Worm (Caenorhabditis elegans) whole organism, L1 larva: ENCODE results near the gene C05D12.7.

ENCODE experiments used
- C16A3.4 ChIP-seq: fragments of 150-350 bp; optimal IDR thresholded peaks from 2 replicates; lab custom pipeline; 2014; ENCODE audit warnings: missing biosample characterization, missing genetic modification characterization
- aly-2 ChIP-seq: fragments of 150-350 bp; optimal IDR thresholded peaks from 2 replicates; lab custom pipeline; 2014; ENCODE audit warnings: missing biosample characterization, missing genetic modification characterization
- ama-1 ChIP-seq: fragments of 150-350 bp; optimal IDR thresholded peaks from 2 replicates; lab custom pipeline; 2014
- blmp-1 ChIP-seq: fragments of 150-350 bp; optimal IDR thresholded peaks from 2 replicates; lab custom pipeline; 2014; ENCODE audit warnings: missing biosample characterization, missing genetic modification characterization
- ceh-90 ChIP-seq: sonication (generic microtip); optimal IDR thresholded peaks from 2 replicates; lab custom pipeline; 2016; ENCODE audit warnings: missing genetic modification characterization, missing compliant biosample characterization
- ces-1 ChIP-seq: fragments of 150-350 bp; optimal IDR thresholded peaks from 2 replicates; lab custom pipeline; 2014; ENCODE audit warnings: missing biosample characterization, missing genetic modification reagents, missing genetic modification characterization
- dsc-1 ChIP-seq: sonication (generic microtip); optimal IDR thresholded peaks from 2 replicates; lab custom pipeline; 2016; ENCODE audit warnings: mild to moderate bottlenecking, missing genetic modification characterization, missing compliant biosample characterization
- efl-1 ChIP-seq, 4 experiments: fragments of 150-350 bp; optimal IDR thresholded peaks in 3 of 4; peaks in 1 of 4; 1 replicate in 1 of 4; 2 replicates in 3 of 4; lab custom pipeline; 2014; ENCODE audit warnings: missing biosample characterization in 2 of 4, missing genetic modification characterization in 2 of 4, missing genetic modification reagents in 2 of 4
- egl-27 ChIP-seq, 2 experiments: fragments of 150-350 bp in 1 of 2; sonication (generic microtip); optimal IDR thresholded peaks; 3 replicates each; lab custom pipeline; 2017 to 2018; ENCODE audit warnings: missing biosample characterization in 2 of 2, missing genetic modification characterization in 2 of 2, missing genetic modification reagents in 2 of 2
- elt-2 ChIP-seq: sonication (generic microtip); optimal IDR thresholded peaks from 2 replicates; lab custom pipeline; 2016; ENCODE audit warnings: missing genetic modification characterization, mild to moderate bottlenecking, inconsistent platforms, missing compliant biosample characterization, missing genetic modification reagents
- elt-3 ChIP-seq, 6 experiments: fragments of 150-350 bp in 1 of 6; sonication (generic microtip); optimal IDR thresholded peaks; 2 replicates each; lab custom pipeline; 2017 to 2018; ENCODE audit warnings: missing biosample characterization in 6 of 6, missing genetic modification characterization in 6 of 6, inconsistent platforms in 1 of 6
- ets-5 ChIP-seq: fragments of 200-800 bp; sonication (Bioruptor generic); IDR thresholded peaks from 2 replicates; pipeline ENCODE4 v1.3.6; 2022; ENCODE audit warnings: missing genetic modification characterization, missing compliant biosample characterization
- fkh-10 ChIP-seq: sonication (generic microtip); optimal IDR thresholded peaks from 2 replicates; lab custom pipeline; 2017; ENCODE audit warnings: missing biosample characterization, missing genetic modification reagents, missing genetic modification characterization
- fkh-8 ChIP-seq: sonication (generic microtip); optimal IDR thresholded peaks from 2 replicates; lab custom pipeline; 2016; ENCODE audit warnings: mild to moderate bottlenecking, missing genetic modification characterization, missing compliant biosample characterization
- grh-1 ChIP-seq: fragments of 200-800 bp; sonication (Bioruptor generic); IDR thresholded peaks from 2 replicates; pipeline ENCODE4 v1.3.6; 2022; ENCODE audit warnings: missing genetic modification reagents, missing genetic modification characterization, missing compliant biosample characterization
- hpl-2 ChIP-seq: fragments of 150-350 bp; optimal IDR thresholded peaks from 2 replicates; lab custom pipeline; 2014; ENCODE audit warnings: missing biosample characterization, missing genetic modification reagents, missing genetic modification characterization
- lin-13 ChIP-seq: fragments of 150-350 bp; optimal IDR thresholded peaks from 2 replicates; lab custom pipeline; 2014; ENCODE audit warnings: missing biosample characterization, missing genetic modification reagents, missing genetic modification characterization
- lin-14 ChIP-seq: fragments of 200-800 bp; sonication (Bioruptor generic); optimal IDR thresholded peaks from 2 replicates; lab custom pipeline; 2018; ENCODE audit warnings: mild to moderate bottlenecking, missing genetic modification characterization, moderate library complexity, missing compliant biosample characterization
- lin-15B ChIP-seq: fragments of 150-350 bp; sonication (generic microtip); optimal IDR thresholded peaks from 3 replicates; lab custom pipeline; 2014; ENCODE audit warnings: missing biosample characterization, missing genetic modification characterization
- lsy-2 ChIP-seq, 2 experiments: fragments of 150-350 bp; optimal IDR thresholded peaks; 2 replicates each; lab custom pipeline; 2014; ENCODE audit warnings: missing biosample characterization in 2 of 2, missing genetic modification characterization in 2 of 2
- mef-2 ChIP-seq: fragments of 150-350 bp; optimal IDR thresholded peaks from 2 replicates; lab custom pipeline; 2014; ENCODE audit warnings: missing biosample characterization, missing genetic modification characterization
- nhr-11 ChIP-seq: fragments of 150-350 bp; optimal IDR thresholded peaks from 2 replicates; lab custom pipeline; 2014; ENCODE audit warnings: missing biosample characterization, missing genetic modification characterization
- nhr-12 ChIP-seq: sonication (generic microtip); optimal IDR thresholded peaks from 2 replicates; lab custom pipeline; 2017; ENCODE audit warnings: missing biosample characterization, missing genetic modification characterization
- nhr-19 ChIP-seq: fragments of 200-800 bp; sonication (Bioruptor generic); conservative IDR thresholded peaks from 2 replicates; pipeline ENCODE4 v1.3.6; 2022; ENCODE audit warnings: missing genetic modification characterization, missing compliant biosample characterization
- nhr-20 ChIP-seq: sonication (generic microtip); optimal IDR thresholded peaks from 2 replicates; lab custom pipeline; 2016; ENCODE audit warnings: mild to moderate bottlenecking, missing genetic modification characterization, missing compliant biosample characterization
- nhr-47 ChIP-seq: sonication (generic microtip); optimal IDR thresholded peaks from 2 replicates; lab custom pipeline; 2016; ENCODE audit warnings: mild to moderate bottlenecking, missing genetic modification characterization, moderate library complexity, missing compliant biosample characterization
- nhr-71 ChIP-seq: sonication (generic microtip); optimal IDR thresholded peaks from 2 replicates; lab custom pipeline; 2016; ENCODE audit warnings: mild to moderate bottlenecking, missing genetic modification characterization, moderate library complexity, missing compliant biosample characterization
- nhr-76 ChIP-seq: sonication (generic microtip); optimal IDR thresholded peaks from 2 replicates; lab custom pipeline; 2017; ENCODE audit warnings: missing biosample characterization, missing genetic modification characterization
- nhr-77 ChIP-seq: fragments of 150-350 bp; optimal IDR thresholded peaks from 2 replicates; lab custom pipeline; 2014; ENCODE audit warnings: missing biosample characterization, missing genetic modification characterization
- nhr-84 ChIP-seq: sonication (generic microtip); optimal IDR thresholded peaks from 2 replicates; lab custom pipeline; 2017; ENCODE audit warnings: missing biosample characterization, missing genetic modification characterization
- nhr-85 ChIP-seq: sonication (generic microtip); peaks from one replicate; lab custom pipeline; 2016; ENCODE audit warnings: missing genetic modification characterization, inconsistent platforms, missing compliant biosample characterization
- nhr-90 ChIP-seq: sonication (generic microtip); optimal IDR thresholded peaks from 2 replicates; lab custom pipeline; 2016; ENCODE audit warnings: mild to moderate bottlenecking, missing genetic modification characterization, missing compliant biosample characterization; ENCODE audit not compliant: poor library complexity
- pax-3 ChIP-seq: fragments of 200-800 bp; sonication (Bioruptor generic); optimal IDR thresholded peaks from 2 replicates; lab custom pipeline; 2018; ENCODE audit warnings: mild to moderate bottlenecking, missing genetic modification characterization, moderate library complexity, missing compliant biosample characterization
- pqm-1 ChIP-seq: sonication (generic microtip); optimal IDR thresholded peaks from 3 replicates; lab custom pipeline; 2017; ENCODE audit warnings: missing biosample characterization, missing genetic modification characterization
- rnt-1 ChIP-seq: sonication (generic microtip); optimal IDR thresholded peaks from 2 replicates; lab custom pipeline; 2016; ENCODE audit warnings: mild to moderate bottlenecking, missing genetic modification characterization, moderate library complexity, missing compliant biosample characterization
- snu-23 ChIP-seq: sonication (generic microtip); optimal IDR thresholded peaks from 2 replicates; lab custom pipeline; 2016; ENCODE audit warnings: missing genetic modification characterization, missing compliant biosample characterization
- sox-4 ChIP-seq: sonication (generic microtip); optimal IDR thresholded peaks from 2 replicates; lab custom pipeline; 2016; ENCODE audit warnings: missing genetic modification characterization, missing compliant biosample characterization
- sup-37 ChIP-seq: fragments of 200-800 bp; sonication (Bioruptor generic); optimal IDR thresholded peaks from 2 replicates; lab custom pipeline; 2018; ENCODE audit warnings: mild to moderate bottlenecking, missing genetic modification characterization, missing compliant biosample characterization
- unc-130 ChIP-seq: fragments of 150-350 bp; optimal IDR thresholded peaks from 2 replicates; lab custom pipeline; 2017; ENCODE audit warnings: missing biosample characterization, missing genetic modification characterization, inconsistent platforms
- unc-30 ChIP-seq: sonication (generic microtip); optimal IDR thresholded peaks from 2 replicates; lab custom pipeline; 2017; ENCODE audit warnings: missing biosample characterization, missing genetic modification characterization
- unc-86 ChIP-seq: sonication (generic microtip); optimal IDR thresholded peaks from 2 replicates; lab custom pipeline; 2016; ENCODE audit warnings: missing genetic modification characterization, missing compliant biosample characterization
- vab-15 ChIP-seq: sonication (generic microtip); optimal IDR thresholded peaks from 2 replicates; lab custom pipeline; 2017; ENCODE audit warnings: missing genotype, mild to moderate bottlenecking, missing genetic modification characterization, missing compliant biosample characterization
- zip-4 ChIP-seq: fragments of 200-800 bp; sonication (Bioruptor generic); optimal IDR thresholded peaks from 2 replicates; lab custom pipeline; 2018; ENCODE audit warnings: mild to moderate bottlenecking, missing genetic modification characterization, moderate library complexity, missing compliant biosample characterization
- ztf-4 ChIP-seq: fragments of 150-350 bp; optimal IDR thresholded peaks from 2 replicates; lab custom pipeline; 2014; ENCODE audit warnings: missing biosample characterization, missing genetic modification characterization

Gene C05D12.7

DNA sequence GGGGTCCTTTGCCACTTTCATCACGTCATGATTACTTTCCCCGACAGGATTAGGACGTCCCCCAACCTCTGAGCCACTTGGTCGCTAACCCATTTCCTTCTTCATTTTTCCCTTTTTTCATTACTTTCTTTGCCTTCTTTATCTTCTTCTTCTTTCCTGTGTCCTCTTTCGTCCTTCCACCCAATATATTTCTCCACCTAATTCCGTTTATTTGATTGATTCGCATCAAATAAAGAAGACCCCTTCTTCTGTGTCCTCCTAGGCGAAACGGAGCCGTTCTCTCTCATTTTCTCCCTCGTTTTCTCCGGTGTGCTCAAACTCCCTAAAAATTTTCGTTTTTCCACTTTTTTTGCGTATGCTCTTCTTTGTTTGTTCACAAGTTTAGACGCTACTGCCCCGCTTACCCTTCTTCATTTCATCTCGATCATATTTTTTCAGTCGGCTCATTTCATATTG is at the start of gene C05D12.7:
C05D12.7 (plus strand) TSS at position 406 of the 456 bp plus-strand sequence.
- TF ChIP-seq lin-14 (GFP tag; lab: Kevin White, UChicago) (peak; percentile 22), dsc-1 (tag; lab: Kevin White, UChicago) (no peak)

DNA sequence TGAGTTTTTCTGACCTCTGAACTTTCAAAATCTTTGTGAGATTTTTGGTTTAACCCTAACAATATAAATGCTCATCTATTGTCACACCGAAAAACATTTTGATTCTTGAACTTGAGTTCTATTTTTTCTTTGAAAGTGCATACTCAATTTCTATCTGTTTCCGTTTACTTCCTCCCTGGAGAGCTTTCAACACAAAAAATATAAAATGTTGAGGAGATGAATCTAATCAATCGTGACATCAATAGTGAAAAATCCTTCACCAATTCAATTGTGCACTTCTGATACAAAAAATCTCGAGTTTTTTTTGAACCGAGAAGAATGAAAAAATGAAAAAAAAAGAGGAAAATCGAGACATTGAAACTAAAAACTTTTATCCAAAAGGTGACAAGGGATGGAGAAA is 48.1 kb upstream of the C05D12.7 start:
- TF ChIP-seq unc-30 (tag; lab: Kevin White, UChicago) (no peak), lin-15B (no peak), lin-14 (GFP tag; lab: Kevin White, UChicago) (peak; percentile 40), unc-130 (tag; lab: Kevin White, UChicago) (no peak), ztf-4 (tag; lab: Kevin White, UChicago) (no peak), ama-1 (lab: Kevin White, UChicago) (no peak), ets-5 (GFP tag; lab: Robert Waterston, UW) (no peak), pqm-1 (tag; lab: Kevin White, UChicago) (no peak), ces-1 (no peak), fkh-10 (GFP tag; lab: Kevin White, UChicago) (peak; percentile 96)

DNA sequence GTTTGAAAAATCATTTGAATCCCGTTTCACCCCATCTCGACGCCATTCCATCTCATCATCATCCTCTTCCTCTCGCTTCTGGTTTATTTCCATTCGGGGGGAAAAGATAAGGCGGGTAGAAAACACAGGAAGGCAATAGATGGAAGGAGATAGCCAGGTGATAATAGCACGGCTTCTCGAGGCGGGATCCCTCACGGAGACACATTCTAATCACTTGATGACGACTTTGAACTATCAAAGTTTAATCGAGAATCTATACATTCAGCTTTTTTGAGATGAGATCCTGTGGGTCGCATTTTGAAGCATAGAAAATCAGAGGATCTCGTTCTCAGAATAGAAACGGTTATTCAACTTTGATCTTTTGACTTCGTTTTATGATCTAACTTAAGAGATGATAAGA is 37.9 kb upstream of the C05D12.7 start, which contains the start of gene C33B4.2:
C33B4.2 (minus strand) TSS at position 165 of the 400 bp plus-strand sequence.
- TF ChIP-seq lin-14 (GFP tag; lab: Kevin White, UChicago) (no peak), blmp-1 (tag; lab: Kevin White, UChicago) (peak; percentile 6), sox-4 (no peak)

DNA sequence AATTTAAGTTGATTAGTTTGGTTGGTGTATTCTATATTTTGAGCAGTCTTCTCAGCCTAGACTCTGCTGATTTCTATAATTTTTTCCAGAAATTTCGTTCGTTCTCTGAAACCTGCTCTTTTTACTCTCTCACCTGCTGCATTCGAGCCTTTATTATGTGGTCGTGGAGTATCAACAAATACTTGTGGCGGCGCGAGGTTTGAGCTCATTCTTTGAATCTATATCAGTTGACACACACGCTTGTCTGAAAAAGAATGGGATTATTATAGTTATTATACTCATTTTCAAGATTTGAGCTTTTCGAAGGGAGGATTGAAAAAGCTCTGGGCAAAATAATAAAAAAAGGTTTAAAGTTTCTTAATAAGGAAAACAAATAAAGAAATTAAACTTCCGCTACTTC is 33.9 kb upstream of the C05D12.7 start:
- TF ChIP-seq fkh-8 (tag; lab: Kevin White, UChicago), result peak; percentile 82
- TF ChIP-seq pax-3, result peak; percentile 4
- peak; percentile 63 for TF ChIP-seq nhr-11
- no peak for TF ChIP-seq nhr-20 (tag; lab: Kevin White, UChicago)
- TF ChIP-seq mef-2 (tag; lab: Kevin White, UChicago), result no peak
- peak; percentile 13 for TF ChIP-seq nhr-47 (tag; lab: Kevin White, UChicago)
- peak; percentile 28 for TF ChIP-seq sox-4
- TF ChIP-seq nhr-71, result peak; percentile 54
- no peak for TF ChIP-seq grh-1 (GFP tag; lab: Robert Waterston, UW)
- peak; percentile 57 for TF ChIP-seq dsc-1 (tag; lab: Kevin White, UChicago)
- no peak for TF ChIP-seq nhr-76 (tag; lab: Kevin White, UChicago)
- TF ChIP-seq nhr-77 (tag; lab: Kevin White, UChicago), result no peak
- TF ChIP-seq aly-2 (tag; lab: Kevin White, UChicago), result no peak
- no peak for TF ChIP-seq lin-14 (GFP tag; lab: Kevin White, UChicago)

DNA sequence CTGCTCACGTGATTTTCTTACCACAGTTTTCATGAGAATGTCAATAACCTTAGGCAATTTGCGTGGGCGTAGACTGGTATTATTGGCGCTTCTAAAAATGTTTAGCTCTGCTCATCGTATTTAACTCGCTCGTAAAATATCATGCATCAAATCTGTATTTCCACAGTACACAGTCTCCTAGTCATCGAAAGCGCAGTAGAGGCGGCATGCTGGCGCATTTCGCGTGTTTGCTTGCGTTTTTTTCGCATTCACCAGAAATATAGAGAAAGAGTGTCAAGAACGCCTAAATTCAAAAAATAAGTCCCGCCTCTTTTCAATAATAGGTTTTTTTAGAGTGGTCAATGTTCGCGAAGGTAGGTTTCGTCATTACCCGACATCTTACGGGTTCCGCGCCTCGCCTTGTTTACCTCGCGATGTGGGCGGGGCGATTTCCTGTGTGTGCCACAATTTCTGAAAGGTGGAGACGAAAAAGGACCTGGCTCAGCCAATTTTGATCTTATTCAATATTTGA is 33.2 kb upstream of the C05D12.7 start:
- TF ChIP-seq zip-4 (GFP tag; lab: Kevin White, UChicago) (no peak), C16A3.4 (tag; lab: Kevin White, UChicago) (no peak), ztf-4 (tag; lab: Kevin White, UChicago) (peak; percentile 44), snu-23 (peak; percentile 32), nhr-12 (tag; lab: Kevin White, UChicago) (no peak), nhr-19 (GFP tag; lab: Robert Waterston, UW) (peak; percentile 60), sup-37 (GFP tag; lab: Kevin White, UChicago) (peak; percentile 36), efl-1 (optimal IDR thresholded peaks at IDR 0.05; lab: Kevin White, UChicago) (peak; percentile 2 to 54), efl-1 (GFP tag; optimal IDR thresholded peaks at IDR 0.05 in 1 of 2; lab: Kevin White, UChicago) (peak in 1 of 2 experiments; percentile 56), elt-2 (tag; lab: Kevin White, UChicago) (peak; percentile 62), nhr-90 (peak; percentile 69), unc-86 (tag; lab: Kevin White, UChicago) (no peak), sox-4 (no peak), lsy-2 (tag; optimal IDR thresholded peaks at IDR 0.05; lab: Kevin White, UChicago) (peak in 1 of 2 experiments; percentile 14), nhr-85 (tag; lab: Kevin White, UChicago) (peak; percentile 88), ces-1 (no peak), hpl-2 (GFP tag; lab: Kevin White, UChicago) (no peak), mef-2 (tag; lab: Kevin White, UChicago) (no peak), elt-3 (tag; optimal IDR thresholded peaks at IDR 0.05; lab: Kevin White, UChicago) (peak in 1 of 6 experiments; percentile 31), grh-1 (GFP tag; lab: Robert Waterston, UW) (peak; percentile 8; the same call in 1 of the 2 replicates), egl-27 (tag; optimal IDR thresholded peaks at IDR 0.05; lab: Kevin White, UChicago) (no peak), vab-15 (tag; lab: Kevin White, UChicago) (no peak), lin-13 (GFP tag; lab: Kevin White, UChicago) (peak; percentile 1), ets-5 (GFP tag; lab: Robert Waterston, UW) (no peak), nhr-84 (tag; lab: Kevin White, UChicago) (no peak), rnt-1 (tag; lab: Kevin White, UChicago) (peak; percentile 23), ceh-90 (tag; lab: Kevin White, UChicago) (no peak)
